Worm (Caenorhabditis elegans) whole organism, L4 larva: ENCODE data around the gene F53A9.6.

Experiments used
- aha-1 ChIP-seq: fragments of 150-350 bp; peaks from one replicate; lab custom pipeline; 2014; ENCODE audit warnings: missing biosample characterization, missing genetic modification characterization
- ama-1 ChIP-seq: fragments of 150-350 bp; optimal IDR thresholded peaks from 2 replicates; lab custom pipeline; 2014; ENCODE audit warnings: inconsistent platforms, mixed read lengths
- fkh-10 ChIP-seq: fragments of 150-350 bp; optimal IDR thresholded peaks from 2 replicates; lab custom pipeline; 2014; ENCODE audit warnings: missing biosample characterization, missing genetic modification reagents, missing genetic modification characterization
- fos-1 ChIP-seq: fragments of 150-350 bp; optimal IDR thresholded peaks from 2 replicates; lab custom pipeline; 2014; ENCODE audit warnings: missing biosample characterization, missing genetic modification characterization
- lin-1 ChIP-seq: fragments of 200-800 bp; sonication (Bioruptor generic); IDR thresholded peaks from 2 replicates; pipeline ENCODE4 v1.3.6; 2022; ENCODE audit warnings: missing genetic modification reagents, missing genetic modification characterization, missing compliant biosample characterization
- mdt-29 ChIP-seq: fragments of 200-800 bp; sonication (Bioruptor generic); IDR thresholded peaks from 2 replicates; pipeline ENCODE4 v1.3.6; 2022; ENCODE audit warnings: missing genetic modification reagents, missing genetic modification characterization, missing compliant biosample characterization
- mes-2 ChIP-seq: sonication (generic microtip); optimal IDR thresholded peaks from 2 replicates; lab custom pipeline; 2016; ENCODE audit warnings: missing genotype, mild to moderate bottlenecking, missing genetic modification characterization, missing compliant biosample characterization; ENCODE audit not compliant: poor library complexity, severe bottlenecking
- nhr-25 ChIP-seq: sonication (generic microtip); optimal IDR thresholded peaks from 2 replicates; lab custom pipeline; 2017; ENCODE audit warnings: missing genetic modification characterization, mild to moderate bottlenecking, missing compliant biosample characterization, antibody characterized with exemption, moderate library complexity, borderline replicate concordance; ENCODE audit not compliant: insufficient read depth
- nhr-76 ChIP-seq: fragments of 150-350 bp; optimal IDR thresholded peaks from 2 replicates; lab custom pipeline; 2014; ENCODE audit warnings: missing biosample characterization, missing genetic modification characterization
- snpc-4 ChIP-seq: fragments of 150-350 bp; optimal IDR thresholded peaks from 2 replicates; lab custom pipeline; 2014; ENCODE audit warnings: missing biosample characterization, missing genetic modification characterization
- spr-3 ChIP-seq: fragments of 200-800 bp; sonication (Bioruptor generic); optimal IDR thresholded peaks from 2 replicates; lab custom pipeline; 2018; ENCODE audit warnings: mild to moderate bottlenecking, missing genetic modification characterization, missing compliant biosample characterization
- unc-62 ChIP-seq, 3 experiments: fragments of 150-350 bp in 1 of 3; sonication (generic microtip); optimal IDR thresholded peaks in 2 of 3; peaks in 1 of 3; 1 replicate in 1 of 3; 2 replicates in 2 of 3; lab custom pipeline; 2014 to 2017; ENCODE audit warnings: missing biosample characterization in 3 of 3, missing genetic modification characterization in 3 of 3, missing genetic modification reagents in 3 of 3, missing genotype in 1 of 3

DNA sequence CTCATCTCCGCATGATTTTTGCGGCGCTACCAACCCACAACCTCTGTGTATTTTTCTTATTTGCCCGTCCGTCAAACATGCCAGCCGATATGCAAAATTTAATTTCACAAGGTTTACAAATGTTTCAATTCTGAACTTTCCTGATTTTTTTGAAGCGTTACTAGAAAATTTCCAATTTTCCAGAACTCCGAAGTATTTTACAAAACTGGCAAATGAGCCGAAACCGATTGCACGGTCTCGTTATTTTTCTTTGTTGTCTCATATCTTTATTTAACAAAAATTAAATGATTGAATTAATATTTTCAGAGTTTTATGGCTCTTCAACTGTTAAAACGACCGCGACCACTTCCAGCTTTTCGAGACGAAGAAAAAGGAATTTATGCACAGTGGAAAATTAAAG, 5.6 kb downstream of the F53A9.6 start, which contains the start of gene F53A9.3:
- TF ChIP-seq nhr-25 (tag; lab: Kevin White, UChicago) (no peak), fkh-10 (GFP tag; lab: Kevin White, UChicago) (no peak), aha-1 (tag; lab: Kevin White, UChicago) (no peak), nhr-76 (no peak), ama-1 (lab: Kevin White, UChicago) (no peak), unc-62 (GFP tag; optimal IDR thresholded peaks at IDR 0.05 in 1 of 2; lab: Kevin White, UChicago) (no peak), unc-62 (tag; optimal IDR thresholded peaks at IDR 0.05; lab: Kevin White, UChicago) (no peak), snpc-4 (tag; lab: Kevin White, UChicago) (no peak), mes-2 (tag; lab: Kevin White, UChicago) (no peak), spr-3 (GFP tag; lab: Kevin White, UChicago) (no peak), mdt-29 (GFP tag; lab: Robert Waterston, UW) (no peak), lin-1 (GFP tag; lab: Robert Waterston, UW) (no peak), fos-1 (tag; lab: Kevin White, UChicago) (no peak)
